Worm (Caenorhabditis elegans): ENCODE data around the gene sec-3.

- peak; percentile 68 for TF ChIP-seq ceh-82 (tag; optimal IDR thresholded peaks at IDR 0.05)
- TF ChIP-seq ZK546.5 (tag; optimal IDR thresholded peaks at IDR 0.05): no peak
- no peak for TF ChIP-seq nhr-77 (tag; optimal IDR thresholded peaks at IDR 0.05)
- TF ChIP-seq elt-1 (tag; optimal IDR thresholded peaks at IDR 0.05): peak; percentile 78
- peak; percentile 90 for TF ChIP-seq unc-62 (GFP tag; optimal IDR thresholded peaks at IDR 0.05)
- TF ChIP-seq mdl-1 (tag; optimal IDR thresholded peaks at IDR 0.05): peak; percentile 54
- peak; percentile 67 for TF ChIP-seq fkh-10 (GFP tag; optimal IDR thresholded peaks at IDR 0.05)
- peak in 1 of 3 experiments; percentile 4 for TF ChIP-seq elt-3 (tag; optimal IDR thresholded peaks at IDR 0.05)
- TF ChIP-seq ceh-28 (tag; optimal IDR thresholded peaks at IDR 0.05): peak; percentile 80
- TF ChIP-seq ztf-11 (tag; optimal IDR thresholded peaks at IDR 0.05): no peak
- TF ChIP-seq eor-1 (tag; optimal IDR thresholded peaks at IDR 0.05): no peak
- peak; percentile 76 for TF ChIP-seq nhr-43 (tag; optimal IDR thresholded peaks at IDR 0.05; ENCODE audit: poor library complexity, severe bottlenecking)
Measured at ce11 chrX:3127626-3128142, 28.0 kb upstream of the sec-3 start.

All from whole organism, L3 larva.